Fruit fly (Drosophila melanogaster) whole organism, adult: ENCODE results near the gene Dif.

ENCODE experiments used
- CG33017 ChIP-seq: fragments of 200-800 bp; sonication (Bioruptor generic); optimal IDR thresholded peaks from 2 replicates; lab custom pipeline; 2018; ENCODE audit warnings: missing biosample characterization, mild to moderate bottlenecking, missing genetic modification characterization, moderate library complexity
- Clk ChIP-seq: fragments of 200-800 bp; sonication (Bioruptor generic); optimal IDR thresholded peaks from 2 replicates; lab custom pipeline; 2017; ENCODE audit warnings: missing biosample characterization, missing genetic modification characterization
- cic ChIP-seq: fragments of 200-800 bp; sonication (Bioruptor generic); optimal IDR thresholded peaks from 2 replicates; lab custom pipeline; 2017; ENCODE audit warnings: missing biosample characterization, mild to moderate bottlenecking, missing genetic modification characterization, moderate library complexity
- kay ChIP-seq: fragments of 200-800 bp; sonication (Bioruptor generic); peaks from one replicate; lab custom pipeline; 2016; ENCODE audit warnings: missing biosample characterization, missing genetic modification characterization, borderline replicate concordance
- tj ChIP-seq: fragments of 200-800 bp; sonication (Bioruptor generic); optimal IDR thresholded peaks from 3 replicates; lab custom pipeline; 2017; ENCODE audit warnings: missing biosample characterization, mild to moderate bottlenecking, missing genetic modification characterization, moderate library complexity

dm6 chr2L:17379844-17380243 lies 53.1 kb downstream of the Dif start:
- no peak for TF ChIP-seq cic
- no peak for TF ChIP-seq tj (GFP tag; lab: Kevin White, UChicago)
- peak; percentile 51 for TF ChIP-seq kay (GFP tag; lab: Kevin White, UChicago)
- no peak for TF ChIP-seq CG33017
- no peak for TF ChIP-seq Clk
